Worm (Caenorhabditis elegans) whole organism, late embryonic: Measurements from ENCODE around the gene ZK177.2.
"Not testable (repeated sequence)": the region's sequence is repeated elsewhere in the genome, so short reads cannot be mapped to it uniquely, and the experiment has no call there.

Experiments used
- C08G9.2 ChIP-seq: sonication (generic microtip); optimal IDR thresholded peaks from 2 replicates; lab custom pipeline; 2016; ENCODE audit warnings: mild to moderate bottlenecking, missing genetic modification characterization, moderate library complexity, missing compliant biosample characterization
- C38D4.7 ChIP-seq: fragments of 200-800 bp; sonication (Bioruptor generic); optimal IDR thresholded peaks from 2 replicates; lab custom pipeline; 2018; ENCODE audit warnings: mild to moderate bottlenecking, missing genetic modification characterization, moderate library complexity, missing compliant biosample characterization
- K02D7.2 ChIP-seq: sonication (generic microtip); optimal IDR thresholded peaks from 2 replicates; lab custom pipeline; 2017; ENCODE audit warnings: mild to moderate bottlenecking, missing genetic modification characterization, missing compliant biosample characterization
- T23F11.4 ChIP-seq: fragments of 200-800 bp; sonication (Bioruptor generic); optimal IDR thresholded peaks from 2 replicates; lab custom pipeline; 2018; ENCODE audit warnings: mild to moderate bottlenecking, missing genetic modification characterization, missing compliant biosample characterization
- ahr-1 ChIP-seq: sonication (generic microtip); optimal IDR thresholded peaks from 2 replicates; lab custom pipeline; 2016; ENCODE audit warnings: missing genetic modification characterization, missing compliant biosample characterization
- ceh-14 ChIP-seq: sonication (generic microtip); optimal IDR thresholded peaks from 2 replicates; lab custom pipeline; 2016; ENCODE audit warnings: missing genotype, missing genetic modification characterization, missing compliant biosample characterization
- ceh-18 ChIP-seq: sonication (generic microtip); optimal IDR thresholded peaks from 2 replicates; lab custom pipeline; 2016; ENCODE audit warnings: missing genetic modification characterization, missing compliant biosample characterization
- ceh-19 ChIP-seq: fragments of 200-800 bp; sonication (Bioruptor generic); optimal IDR thresholded peaks from 2 replicates; lab custom pipeline; 2018; ENCODE audit warnings: mild to moderate bottlenecking, missing genetic modification characterization, missing compliant biosample characterization
- ceh-22 ChIP-seq: sonication (generic microtip); optimal IDR thresholded peaks from 2 replicates; lab custom pipeline; 2017; ENCODE audit warnings: missing biosample characterization, missing genetic modification characterization
- ceh-30 ChIP-seq: fragments of 150-350 bp; optimal IDR thresholded peaks from 2 replicates; lab custom pipeline; 2014; ENCODE audit warnings: missing biosample characterization, missing genetic modification characterization
- ceh-34 ChIP-seq: sonication (generic microtip); optimal IDR thresholded peaks from 2 replicates; lab custom pipeline; 2016; ENCODE audit warnings: mild to moderate bottlenecking, missing genetic modification characterization, missing compliant biosample characterization
- ceh-45 ChIP-seq: fragments of 200-800 bp; sonication (Bioruptor generic); IDR thresholded peaks from 2 replicates; pipeline ENCODE4 v1.3.6; 2022; ENCODE audit warnings: missing genetic modification reagents, missing genetic modification characterization, missing compliant biosample characterization
- ceh-48 ChIP-seq: sonication (generic microtip); optimal IDR thresholded peaks from 2 replicates; lab custom pipeline; 2016; ENCODE audit warnings: missing genetic modification characterization, inconsistent platforms, missing compliant biosample characterization
- ceh-6 ChIP-seq: fragments of 200-800 bp; sonication (Bioruptor generic); optimal IDR thresholded peaks from 2 replicates; lab custom pipeline; 2018; ENCODE audit warnings: mild to moderate bottlenecking, missing genetic modification characterization, missing compliant biosample characterization
- ceh-9 ChIP-seq: sonication (generic microtip); optimal IDR thresholded peaks from 2 replicates; lab custom pipeline; 2016; ENCODE audit warnings: mild to moderate bottlenecking, missing genetic modification characterization, inconsistent platforms, missing compliant biosample characterization
- che-1 ChIP-seq: sonication (generic microtip); optimal IDR thresholded peaks from 2 replicates; lab custom pipeline; 2016; ENCODE audit warnings: mild to moderate bottlenecking, missing genetic modification characterization, missing compliant biosample characterization
- dmd-4 ChIP-seq: sonication (generic microtip); optimal IDR thresholded peaks from 2 replicates; lab custom pipeline; 2016; ENCODE audit warnings: borderline replicate concordance, missing genetic modification characterization, missing compliant biosample characterization
- elt-2 ChIP-seq: sonication (generic microtip); optimal IDR thresholded peaks from 2 replicates; lab custom pipeline; 2016; ENCODE audit warnings: missing genetic modification reagents, missing genetic modification characterization, missing compliant biosample characterization
- eyg-1 ChIP-seq: sonication (generic microtip); optimal IDR thresholded peaks from 2 replicates; lab custom pipeline; 2016; ENCODE audit warnings: missing genotype, missing genetic modification characterization, missing compliant biosample characterization
- fkh-10 ChIP-seq: fragments of 150-350 bp; optimal IDR thresholded peaks from 2 replicates; lab custom pipeline; 2014; ENCODE audit warnings: missing biosample characterization, missing genetic modification reagents, missing genetic modification characterization
- fkh-6 ChIP-seq: sonication (generic microtip); optimal IDR thresholded peaks from 2 replicates; lab custom pipeline; 2016; ENCODE audit warnings: missing genetic modification characterization, missing compliant biosample characterization
- gmeb-2 ChIP-seq: sonication (generic microtip); optimal IDR thresholded peaks from 2 replicates; lab custom pipeline; 2016; ENCODE audit warnings: missing genetic modification characterization, inconsistent platforms, missing compliant biosample characterization
- hlh-30 ChIP-seq: sonication (generic microtip); optimal IDR thresholded peaks from 2 replicates; lab custom pipeline; 2017; ENCODE audit warnings: antibody characterized with exemption, missing genetic modification characterization, missing compliant biosample characterization; ENCODE audit not compliant: insufficient read depth
- hlh-6 ChIP-seq: sonication (generic microtip); optimal IDR thresholded peaks from 2 replicates; lab custom pipeline; 2016; ENCODE audit warnings: missing genotype, missing genetic modification characterization, missing compliant biosample characterization
- hlh-8 ChIP-seq: sonication (generic microtip); optimal IDR thresholded peaks from 2 replicates; lab custom pipeline; 2016; ENCODE audit warnings: missing genotype, missing genetic modification characterization, missing compliant biosample characterization
- lim-6 ChIP-seq: sonication (generic microtip); optimal IDR thresholded peaks from 2 replicates; lab custom pipeline; 2016; ENCODE audit warnings: missing genetic modification characterization, missing compliant biosample characterization
- madf-2 ChIP-seq: sonication (generic microtip); optimal IDR thresholded peaks from 2 replicates; lab custom pipeline; 2017; ENCODE audit warnings: missing genetic modification characterization, missing compliant biosample characterization
- mec-3 ChIP-seq: sonication (generic microtip); optimal IDR thresholded peaks from 2 replicates; lab custom pipeline; 2016; ENCODE audit warnings: borderline replicate concordance, missing genetic modification characterization, missing compliant biosample characterization
- nhr-232 ChIP-seq: sonication (generic microtip); optimal IDR thresholded peaks from 2 replicates; lab custom pipeline; 2016; ENCODE audit warnings: missing genetic modification characterization, missing compliant biosample characterization
- npax-4 ChIP-seq: sonication (generic microtip); optimal IDR thresholded peaks from 2 replicates; lab custom pipeline; 2016; ENCODE audit warnings: missing genetic modification characterization, missing compliant biosample characterization
- pag-3 ChIP-seq: sonication (generic microtip); optimal IDR thresholded peaks from 2 replicates; lab custom pipeline; 2016; ENCODE audit warnings: missing compliant biosample characterization, missing genetic modification characterization, borderline replicate concordance
- pat-9 ChIP-seq: fragments of 200-800 bp; sonication (Bioruptor generic); optimal IDR thresholded peaks from 2 replicates; lab custom pipeline; 2018; ENCODE audit warnings: mild to moderate bottlenecking, missing genetic modification characterization, moderate library complexity, missing compliant biosample characterization
- pax-1 ChIP-seq: fragments of 150-350 bp; optimal IDR thresholded peaks from 2 replicates; lab custom pipeline; 2014; ENCODE audit warnings: missing biosample characterization, missing genetic modification characterization
- pha-2 ChIP-seq: sonication (generic microtip); optimal IDR thresholded peaks from 2 replicates; lab custom pipeline; 2017; ENCODE audit warnings: mild to moderate bottlenecking, missing genetic modification characterization, missing compliant biosample characterization
- pqm-1 ChIP-seq: sonication (generic microtip); optimal IDR thresholded peaks from 2 replicates; lab custom pipeline; 2016; ENCODE audit warnings: missing genetic modification characterization, missing compliant biosample characterization
- ref-2 ChIP-seq: sonication (generic microtip); optimal IDR thresholded peaks from 2 replicates; lab custom pipeline; 2016; ENCODE audit warnings: missing genetic modification characterization, missing compliant biosample characterization
- rnt-1 ChIP-seq: sonication (generic microtip); optimal IDR thresholded peaks from 2 replicates; lab custom pipeline; 2016; ENCODE audit warnings: missing genetic modification characterization, missing compliant biosample characterization
- sdc-2 ChIP-seq: sonication (generic microtip); optimal IDR thresholded peaks from 2 replicates; lab custom pipeline; 2016; ENCODE audit warnings: missing genotype, missing genetic modification characterization, missing compliant biosample characterization
- sox-2 ChIP-seq: fragments of 200-800 bp; sonication (Bioruptor generic); IDR thresholded peaks from 2 replicates; pipeline ENCODE4 v1.3.6; 2022; ENCODE audit warnings: missing genetic modification reagents, missing genetic modification characterization, missing compliant biosample characterization
- tbx-2 ChIP-seq: sonication (generic microtip); optimal IDR thresholded peaks from 2 replicates; lab custom pipeline; 2016; ENCODE audit warnings: missing genetic modification characterization, missing compliant biosample characterization
- tbx-7 ChIP-seq: sonication (generic microtip); optimal IDR thresholded peaks from 2 replicates; lab custom pipeline; 2016; ENCODE audit warnings: missing genotype, missing genetic modification characterization, missing compliant biosample characterization
- ttx-3 ChIP-seq: sonication (generic microtip); optimal IDR thresholded peaks from 2 replicates; lab custom pipeline; 2016; ENCODE audit warnings: missing genetic modification reagents, missing genetic modification characterization, missing compliant biosample characterization
- unc-3 ChIP-seq, 2 experiments: fragments of 200-800 bp in 1 of 2; sonication (Bioruptor generic) in 1 of 2; sonication (generic microtip) in 1 of 2; conservative IDR thresholded peaks in 1 of 2; optimal IDR thresholded peaks in 1 of 2; 2 replicates each; pipeline versions ENCODE4 v1.3.6 to Lab custom; 2016 to 2022; ENCODE audit warnings: missing compliant biosample characterization in 2 of 2, missing genetic modification characterization in 2 of 2, missing genetic modification reagents in 1 of 2
- unc-42 ChIP-seq: sonication (generic microtip); optimal IDR thresholded peaks from 2 replicates; lab custom pipeline; 2016; ENCODE audit warnings: missing genotype, missing genetic modification characterization, missing compliant biosample characterization
- unc-55 ChIP-seq: sonication (generic microtip); optimal IDR thresholded peaks from 2 replicates; lab custom pipeline; 2017; ENCODE audit warnings: missing biosample characterization, missing genetic modification reagents, missing genetic modification characterization
- ztf-16 ChIP-seq: sonication (generic microtip); optimal IDR thresholded peaks from 2 replicates; lab custom pipeline; 2017; ENCODE audit warnings: missing genetic modification characterization, missing compliant biosample characterization

Gene ZK177.2

DNA sequence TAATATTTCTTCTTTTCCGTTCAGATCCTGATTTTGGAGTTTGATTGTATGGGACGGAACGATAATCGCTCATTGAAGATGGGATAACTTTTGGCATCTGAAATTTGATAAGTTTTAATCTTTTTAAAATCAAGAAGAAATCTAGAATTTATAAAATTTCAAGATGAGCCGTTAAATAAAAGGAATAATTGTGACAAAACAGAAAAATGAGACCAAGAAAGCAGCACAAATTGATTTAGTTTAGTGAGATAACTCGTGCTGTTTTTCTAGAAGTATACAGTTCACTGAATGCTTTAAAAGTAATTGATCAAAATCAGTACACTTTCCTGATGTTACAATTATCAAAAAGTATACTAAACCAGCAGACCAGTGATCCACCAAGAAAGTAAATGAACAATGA is 21.1 kb downstream of the ZK177.2 start, which contains the start of gene hlh-27:
TSS of gene hlh-27 (minus strand) at position 101 of the 400 bp plus-strand sequence.
- TF ChIP-seq C38D4.7; che-1; unc-55 (GFP tag; lab: Kevin White, UChicago): not testable (repeated sequence)

DNA sequence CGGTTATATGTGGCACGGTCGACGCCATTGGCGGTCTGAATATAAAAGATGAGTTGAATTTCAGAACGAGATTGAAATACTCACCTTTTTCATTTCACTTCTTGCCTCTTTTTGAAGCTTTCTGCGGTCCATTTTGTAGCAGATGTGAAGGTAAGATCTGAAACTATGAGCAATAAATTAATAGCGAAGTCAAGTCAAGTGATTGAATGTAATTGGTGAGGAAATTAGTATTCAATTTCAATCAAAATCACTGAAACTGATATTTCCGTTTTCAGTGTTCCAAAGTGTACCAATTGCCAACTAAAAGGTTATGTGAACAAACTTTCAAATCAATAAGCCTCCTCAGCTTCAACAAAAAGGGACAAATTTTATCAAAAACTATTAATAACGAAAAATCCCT is 22.7 kb downstream of the ZK177.2 start, which contains the start of gene C17C3.24:
TSS of gene C17C3.24 (minus strand) at position 101 of the 400 bp plus-strand sequence.
- TF ChIP-seq lim-6 (tag; lab: Kevin White, UChicago) (no peak), ceh-45 (no peak), fkh-10 (GFP tag; lab: Kevin White, UChicago) (no peak), ceh-19 (GFP tag; lab: Kevin White, UChicago) (no peak), pax-1 (no peak), madf-2 (tag; lab: Kevin White, UChicago) (no peak), elt-2 (tag; lab: Kevin White, UChicago) (no peak), K02D7.2 (no peak), mec-3 (tag; lab: Kevin White, UChicago) (no peak), C08G9.2 (tag; lab: Kevin White, UChicago) (no peak), hlh-6 (tag; lab: Kevin White, UChicago) (no peak), hlh-8 (no peak), hlh-30 (tag; lab: Kevin White, UChicago) (no peak), pat-9 (tag; lab: Kevin White, UChicago) (no peak), unc-55 (GFP tag; lab: Kevin White, UChicago) (no peak), rnt-1 (tag; lab: Kevin White, UChicago) (no peak)

DNA sequence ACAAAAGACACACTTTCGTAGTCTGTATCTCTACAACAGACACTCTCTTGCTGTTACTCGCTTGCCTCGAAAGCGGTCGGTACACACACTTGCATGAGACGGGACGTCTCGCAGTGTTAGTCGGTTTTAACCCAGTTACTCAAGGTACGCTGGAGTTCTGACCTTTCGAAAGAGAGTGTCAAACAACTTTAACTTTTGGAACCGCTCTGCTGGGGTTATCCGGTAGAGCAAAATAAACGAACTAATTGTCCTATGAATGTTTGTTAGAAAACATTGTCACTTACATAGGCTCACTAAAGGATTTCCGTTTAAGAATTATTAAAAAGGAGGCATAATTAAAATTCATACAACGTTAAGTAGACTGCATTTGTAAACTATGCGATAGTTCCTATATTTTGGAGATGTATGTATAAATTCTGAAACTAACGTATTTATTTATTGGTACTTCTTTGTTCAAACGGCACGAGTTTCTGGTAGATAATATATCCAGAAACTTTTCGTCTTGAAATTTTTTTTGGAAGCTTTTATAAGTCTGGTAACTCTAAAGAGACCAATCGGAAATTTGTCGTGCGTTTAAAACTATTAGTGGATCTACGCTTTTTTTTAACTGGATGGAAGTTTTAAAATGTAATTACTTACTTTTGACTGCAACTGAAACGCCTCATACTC is 24.6 kb downstream of the ZK177.2 start:
- peak; percentile 3 for TF ChIP-seq ahr-1
- TF ChIP-seq hlh-8: peak; percentile 72
- no peak for TF ChIP-seq pag-3 (tag; lab: Kevin White, UChicago)
- TF ChIP-seq sox-2 (GFP tag; lab: Robert Waterston, UW): peak; percentile 57
- TF ChIP-seq ref-2: peak; percentile 82
- TF ChIP-seq unc-55 (GFP tag; lab: Kevin White, UChicago): peak; percentile 48
- TF ChIP-seq ceh-34 (tag; lab: Kevin White, UChicago): peak; percentile 91
- peak; percentile 49 for TF ChIP-seq npax-4
- TF ChIP-seq tbx-2 (tag; lab: Kevin White, UChicago): peak; percentile 95
- peak; percentile 51 for TF ChIP-seq eyg-1 (tag; lab: Kevin White, UChicago)
- TF ChIP-seq pha-2: peak; percentile 80
- TF ChIP-seq pqm-1 (tag; lab: Kevin White, UChicago): peak; percentile 77
- TF ChIP-seq ceh-22: peak; percentile 18
- TF ChIP-seq ceh-30 (tag; lab: Kevin White, UChicago): peak; percentile 29
- TF ChIP-seq mec-3 (tag; lab: Kevin White, UChicago): no peak
- peak; percentile 77 for TF ChIP-seq ztf-16 (tag; lab: Kevin White, UChicago)
- TF ChIP-seq T23F11.4 (GFP tag; lab: Kevin White, UChicago): peak; percentile 69
- no peak for TF ChIP-seq dmd-4
- peak; percentile 82 for TF ChIP-seq fkh-6
- TF ChIP-seq nhr-232 (tag; lab: Kevin White, UChicago): peak; percentile 60
- TF ChIP-seq ceh-14: peak; percentile 90
- TF ChIP-seq ceh-48 (tag; lab: Kevin White, UChicago): peak; percentile 18
- TF ChIP-seq elt-2 (tag; lab: Kevin White, UChicago): peak; percentile 97
- no peak for TF ChIP-seq ceh-45
- peak; percentile 66 for TF ChIP-seq ttx-3 (tag; lab: Kevin White, UChicago)
- peak; percentile 98 for TF ChIP-seq unc-42 (tag; lab: Kevin White, UChicago)
- TF ChIP-seq ceh-6: peak; percentile 65
- TF ChIP-seq che-1: peak; percentile 59
- peak; percentile 95 for TF ChIP-seq ceh-18
- TF ChIP-seq unc-3 (GFP tag; conservative IDR thresholded peaks at IDR 0.05; lab: Robert Waterston, UW): peak; percentile 59
- TF ChIP-seq unc-3 (tag; optimal IDR thresholded peaks at IDR 0.05; lab: Kevin White, UChicago): peak; percentile 55
- peak; percentile 56 for TF ChIP-seq gmeb-2 (tag; lab: Kevin White, UChicago)
- peak; percentile 36 for TF ChIP-seq sdc-2 (tag; lab: Kevin White, UChicago)
- TF ChIP-seq ceh-9 (tag; lab: Kevin White, UChicago): no peak
- TF ChIP-seq tbx-7 (tag; lab: Kevin White, UChicago): peak; percentile 29
